Fruit fly (Drosophila melanogaster) whole organism, larva: ENCODE data around the gene CG32152.

Source experiments
- noc ChIP-seq: fragments of 200-800 bp; sonication (Bioruptor generic); optimal IDR thresholded peaks from 3 replicates; lab custom pipeline; 2019; ENCODE audit warnings: missing biosample characterization, mild to moderate bottlenecking, missing genetic modification characterization, moderate library complexity

CG32152 gene

DNA sequence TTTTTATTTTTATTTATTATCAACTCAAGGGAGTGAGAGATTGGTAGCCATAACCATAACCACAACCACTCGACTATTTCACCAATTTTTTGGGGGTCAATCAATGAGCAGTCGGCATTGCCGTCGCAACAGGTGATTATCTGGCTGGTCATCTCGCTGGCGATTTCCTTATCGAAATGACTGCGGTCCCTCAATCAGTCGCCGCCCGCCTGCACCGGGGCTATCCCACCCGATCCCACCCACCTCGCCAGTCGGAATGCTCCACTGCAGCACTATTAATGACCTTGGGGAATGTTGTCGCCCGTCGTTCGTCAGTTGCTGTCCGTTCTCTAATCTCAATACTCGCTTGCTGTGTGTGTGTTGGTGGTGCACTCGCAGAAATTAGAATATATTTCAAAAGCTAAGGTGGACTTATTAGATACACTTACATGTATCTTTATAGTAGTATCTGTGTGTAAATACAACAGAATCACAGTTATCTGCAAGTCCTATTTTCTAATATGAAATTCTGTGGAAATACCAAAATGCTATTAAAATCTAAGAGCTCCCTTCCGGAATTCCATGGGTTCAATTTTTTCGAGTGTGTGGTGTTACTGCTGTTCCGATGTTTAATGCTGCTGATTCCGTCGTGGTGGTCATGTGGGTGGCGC is 16.7 kb upstream of the CG32152 start:
- peak; percentile 95 for TF ChIP-seq noc (tag; lab: Kevin White, UChicago)

DNA sequence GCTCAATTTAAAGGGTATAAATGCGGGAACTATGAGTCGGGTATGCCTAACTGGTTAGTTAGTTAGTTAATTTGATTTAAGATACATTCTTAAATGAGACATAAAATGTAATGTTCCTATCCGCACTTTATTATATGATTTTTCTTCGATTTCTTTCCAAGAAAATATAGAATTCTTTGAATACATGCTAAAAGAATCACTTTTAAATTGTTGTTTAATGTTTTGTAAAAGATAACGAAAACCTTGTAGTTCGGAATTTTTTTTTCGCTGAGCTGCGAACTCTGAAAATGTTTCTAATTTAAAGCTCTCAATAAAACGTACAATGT is 16.2 kb upstream of the CG32152 start:
- peak; percentile 91 for TF ChIP-seq noc (tag; lab: Kevin White, UChicago)

dm6 chr3L:16159161-16160072 is 15.6 kb upstream of the CG32152 start:
- TF ChIP-seq noc (tag; lab: Kevin White, UChicago): peak; percentile 54

DNA sequence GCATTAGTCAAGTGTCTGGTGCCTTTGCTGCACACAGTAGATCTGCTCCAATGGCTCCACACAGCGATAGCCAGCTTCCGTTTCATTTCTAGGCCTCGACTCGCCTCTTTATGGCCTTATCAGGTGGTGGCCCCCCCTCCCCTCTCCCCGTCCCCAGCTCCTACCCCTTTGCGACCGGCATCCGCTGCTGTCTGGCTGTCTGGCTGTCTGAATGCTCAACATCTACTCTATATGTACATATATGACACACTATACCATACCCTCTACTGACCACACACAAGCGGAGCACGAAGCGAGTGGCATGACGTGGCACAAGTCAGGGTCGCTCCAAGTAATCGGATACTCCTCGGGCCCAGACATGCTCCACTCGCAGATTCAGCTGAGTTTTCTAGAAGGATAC is 14.5 kb upstream of the CG32152 start:
- TF ChIP-seq noc (tag; lab: Kevin White, UChicago): no peak

dm6 chr3L:16157251-16158190 is 13.7 kb upstream of the CG32152 start:
- no peak for TF ChIP-seq noc (tag; lab: Kevin White, UChicago)

- TF ChIP-seq noc (tag; lab: Kevin White, UChicago): no peak
Measured at dm6 chr3L:16156788-16157208, 13.0 kb upstream of the CG32152 start.

dm6 chr3L:16155547-16155946 is 11.7 kb upstream of the CG32152 start:
- no peak for TF ChIP-seq noc (tag; lab: Kevin White, UChicago)

DNA sequence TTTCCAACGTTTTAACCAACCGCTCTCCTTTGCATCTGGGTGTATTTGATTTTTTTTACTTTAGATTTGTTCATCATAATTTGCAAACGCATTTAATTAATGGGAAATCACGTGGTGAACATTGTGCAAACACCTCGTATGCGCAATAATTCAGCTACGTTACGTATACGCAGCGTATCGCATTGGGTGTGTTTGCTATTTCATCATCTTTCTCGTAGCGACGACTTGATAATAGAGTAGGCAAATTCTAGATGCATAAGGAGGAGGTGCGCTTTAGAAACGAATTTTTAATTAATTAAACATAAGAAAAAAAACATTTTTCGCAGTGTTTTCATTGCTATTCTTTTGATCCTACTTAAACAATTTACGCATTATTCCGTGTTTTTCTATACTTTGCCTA is 9.8 kb upstream of the CG32152 start:
- no peak for TF ChIP-seq noc (tag; lab: Kevin White, UChicago)

DNA sequence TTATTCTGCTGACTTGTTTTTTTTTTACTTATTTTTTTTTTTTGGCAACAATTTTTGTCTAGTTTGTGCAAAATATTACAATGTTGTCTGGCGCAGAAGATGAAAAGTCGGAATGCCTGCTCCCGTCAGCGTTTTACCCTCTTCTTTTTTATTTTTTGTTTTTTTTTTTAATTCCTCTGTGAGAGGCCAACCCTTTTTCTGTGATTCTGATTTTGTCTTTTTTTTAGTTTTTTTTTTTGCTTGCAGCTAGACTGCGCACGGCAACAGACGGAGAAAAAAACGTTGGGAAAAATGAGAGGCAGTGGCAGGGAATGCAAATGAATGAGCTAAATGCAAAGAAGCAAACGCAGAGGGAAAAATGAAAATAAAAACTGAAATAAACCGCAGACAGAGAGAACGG is 9.3 kb upstream of the CG32152 start:
- no peak for TF ChIP-seq noc (tag; lab: Kevin White, UChicago)

DNA sequence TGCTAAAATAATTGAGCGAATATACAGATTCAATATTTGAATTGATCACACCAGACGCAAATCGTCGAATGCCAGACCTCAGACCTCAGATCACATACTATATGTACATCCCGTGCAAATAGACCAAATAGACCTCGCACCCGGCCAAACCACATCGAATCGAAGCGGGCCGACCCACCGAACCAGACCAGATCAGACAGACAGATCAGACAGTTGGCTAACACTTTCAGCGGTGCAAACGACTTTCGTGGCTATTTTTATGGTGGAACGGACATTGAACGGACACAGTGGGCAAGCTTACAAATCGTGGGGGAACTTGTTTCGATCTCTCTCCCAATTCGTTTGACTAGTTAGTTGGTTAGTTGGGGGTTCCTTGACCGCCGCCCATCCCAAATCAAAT is 7.9 kb upstream of the CG32152 start:
- TF ChIP-seq noc (tag; lab: Kevin White, UChicago): no peak

DNA sequence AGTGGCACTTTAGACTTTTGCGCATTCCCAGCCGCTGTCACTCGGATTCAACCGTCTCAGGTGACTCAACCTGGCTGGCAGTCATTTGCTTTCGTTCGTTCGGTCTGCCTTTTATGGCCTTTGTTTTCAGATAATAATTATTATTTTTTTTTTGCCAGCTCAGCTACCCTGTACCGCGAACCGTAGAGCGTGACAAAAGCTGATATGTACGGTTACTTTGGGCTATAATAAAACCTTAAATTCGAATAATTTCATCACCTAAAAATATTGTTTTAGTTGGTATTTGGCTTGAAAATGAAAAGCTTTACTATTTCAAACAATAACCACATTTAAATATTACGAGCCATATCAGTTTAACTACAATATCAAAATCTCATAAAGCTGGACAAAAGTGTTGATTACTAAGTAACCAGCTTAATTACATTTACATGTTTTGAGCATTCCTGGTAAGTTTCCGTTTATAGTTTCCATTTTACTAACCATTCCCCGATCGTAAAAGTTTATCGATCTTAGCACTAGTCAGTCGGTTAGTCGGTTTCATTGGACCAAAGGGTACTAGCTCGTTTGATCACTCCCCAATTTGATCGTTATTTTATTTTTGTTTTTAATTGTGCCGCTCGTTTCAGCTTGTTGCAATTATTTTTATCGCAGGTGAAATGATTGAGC is 7.1 kb upstream of the CG32152 start:
- no peak for TF ChIP-seq noc (tag; lab: Kevin White, UChicago)

DNA sequence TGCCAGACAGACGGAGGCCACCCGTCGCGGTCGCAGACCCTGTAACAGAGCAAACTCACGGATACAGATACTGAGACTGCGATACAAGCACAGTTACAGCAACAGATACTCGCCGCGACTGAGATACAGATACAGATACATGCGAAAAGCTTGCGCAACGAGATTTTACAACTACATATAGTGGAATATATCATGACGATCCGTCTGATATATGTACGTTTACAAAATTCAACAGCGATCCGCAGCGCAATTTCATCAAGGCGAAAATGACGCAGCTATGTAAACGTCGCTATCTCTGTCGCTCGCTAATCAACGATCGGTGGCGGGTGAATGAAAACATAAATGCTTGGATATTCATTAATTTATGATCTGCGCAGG is 6.3 kb upstream of the CG32152 start:
- TF ChIP-seq noc (tag; lab: Kevin White, UChicago): no peak

dm6 chr3L:16149418-16150160 is 5.8 kb upstream of the CG32152 start:
- peak; percentile 40 for TF ChIP-seq noc (tag; lab: Kevin White, UChicago)

DNA sequence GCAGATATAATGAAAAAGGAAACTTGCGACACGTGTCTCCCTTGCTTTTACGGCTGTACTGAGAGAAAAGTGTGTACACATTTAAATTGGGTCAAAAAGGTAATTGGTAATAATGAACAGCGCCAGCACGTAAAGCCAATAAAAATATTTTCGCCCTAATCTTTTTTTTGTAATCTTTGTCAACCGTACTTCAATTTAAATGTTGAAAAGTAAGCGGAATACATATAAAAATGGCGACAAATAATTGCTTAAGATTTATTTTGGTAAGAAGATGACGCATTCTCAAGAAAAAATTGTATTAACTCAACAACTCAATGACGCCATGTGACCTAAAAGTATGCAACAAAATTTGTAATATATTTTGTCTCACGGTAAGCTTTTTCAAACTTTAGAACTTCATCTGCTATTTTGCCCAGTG is 4.0 kb upstream of the CG32152 start:
- TF ChIP-seq noc (tag; lab: Kevin White, UChicago): no peak

dm6 chr3L:16147325-16147724 is 3.5 kb upstream of the CG32152 start:
- no peak for TF ChIP-seq noc (tag; lab: Kevin White, UChicago)
